Fruit fly (Drosophila melanogaster): ENCODE measurements around the gene Spn75F.

DNA sequence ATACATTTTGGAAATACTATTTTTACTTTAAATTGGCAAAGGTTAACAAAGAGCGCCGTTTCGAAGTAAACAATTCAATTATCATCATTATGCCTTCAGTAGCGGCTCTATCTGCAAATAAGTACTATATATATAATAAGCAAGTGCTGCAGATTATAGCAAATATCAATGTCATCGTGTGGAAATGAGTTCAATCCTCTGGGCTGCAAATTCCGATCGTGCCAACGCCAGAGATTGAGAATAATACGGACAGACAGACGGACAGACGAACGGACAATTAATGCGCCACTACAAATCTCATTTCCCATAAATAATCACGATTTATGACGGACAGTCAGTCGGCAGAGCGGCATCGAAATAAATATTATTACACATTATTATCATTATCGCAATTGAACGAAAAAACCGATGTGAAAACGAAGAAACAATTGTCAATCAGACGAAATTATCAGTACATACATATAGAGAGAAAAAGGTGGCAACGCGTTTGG, 44.8 kb upstream of the Spn75F start:
- TF ChIP-seq ovo (GFP tag; optimal IDR thresholded peaks at IDR 0.05) (no peak), tj (GFP tag; optimal IDR thresholded peaks at IDR 0.05) (no peak), Mnt (GFP tag; optimal IDR thresholded peaks at IDR 0.05) (no peak), CG7101 (tag; optimal IDR thresholded peaks at IDR 0.05) (no peak), CG1620 (GFP tag; optimal IDR thresholded peaks at IDR 0.05) (no peak), CG7045 (GFP tag; optimal IDR thresholded peaks at IDR 0.05) (no peak), Crg-1 (GFP tag; optimal IDR thresholded peaks at IDR 0.05) (no peak), CG12768 (GFP tag; optimal IDR thresholded peaks at IDR 0.05) (no peak), kay (GFP tag; ENCODE audit: borderline replicate concordance) (no peak), cic (GFP tag; optimal IDR thresholded peaks at IDR 0.05) (no peak)
